Worm (Caenorhabditis elegans): ENCODE measurements around the gene Y57A10A.4.

Gene Y57A10A.4

ce11 chrII:12151640-12152039 is at the start of gene Y57A10A.4:
TSS of gene Y57A10A.4 (plus strand) at chrII:12151940.
- 0 out of 2 replicates have a peak, but pooled peaks have one; percentile 29 for TF ChIP-seq madf-6 (GFP tag; IDR thresholded peaks at IDR 0.05)
- TF ChIP-seq Y79H2A.3 (GFP tag; conservative IDR thresholded peaks at IDR 0.05), result peak; percentile 65; the same call in 1 of the 2 replicates

- TF ChIP-seq ztf-28 (GFP tag; IDR thresholded peaks at IDR 0.05) (no peak), K12H6.12 (tag; optimal IDR thresholded peaks at IDR 0.05) (peak; percentile 87), ZK185.1 (tag; optimal IDR thresholded peaks at IDR 0.05; ENCODE audit: poor library complexity, severe bottlenecking) (peak; percentile 67), snpc-3.4 (tag; optimal IDR thresholded peaks at IDR 0.05) (no peak), F52B5.7 (tag; optimal IDR thresholded peaks at IDR 0.05) (no peak), mes-4 (tag; optimal IDR thresholded peaks at IDR 0.05) (no peak), pbrm-1 (GFP tag; IDR thresholded peaks at IDR 0.05) (peak; percentile 94), nhr-120 (GFP tag; IDR thresholded peaks at IDR 0.05) (no peak), hmg-20 (GFP tag; IDR thresholded peaks at IDR 0.05) (no peak), F55B11.4 (tag; optimal IDR thresholded peaks at IDR 0.05; ENCODE audit: borderline replicate concordance, insufficient read depth) (no peak), T26A5.8 (tag; optimal IDR thresholded peaks at IDR 0.05) (no peak), hlh-26 (GFP tag; conservative IDR thresholded peaks at IDR 0.05) (no peak), ccch-3 (GFP tag; optimal IDR thresholded peaks at IDR 0.05) (no peak), tlf-1 (GFP tag; optimal IDR thresholded peaks at IDR 0.05) (peak; percentile 78), pha-4 (tag; optimal IDR thresholded peaks at IDR 0.05) (peak; percentile 60), F23B12.7 (tag; optimal IDR thresholded peaks at IDR 0.05; ENCODE audit: insufficient read depth) (no peak), madf-6 (GFP tag; IDR thresholded peaks at IDR 0.05) (peak; percentile 34; the same call in 1 of the 2 replicates), Y53G8AR.9 (GFP tag; conservative IDR thresholded peaks at IDR 0.05) (peak; percentile 76), ceh-91 (GFP tag; IDR thresholded peaks at IDR 0.05) (no peak), snpc-1.1 (tag; optimal IDR thresholded peaks at IDR 0.05; ENCODE audit: insufficient read depth) (no peak), mcd-1 (GFP tag; IDR thresholded peaks at IDR 0.05) (peak; percentile 89), nfya-2 (GFP tag; IDR thresholded peaks at IDR 0.05) (no peak), snpc-4 (GFP tag; optimal IDR thresholded peaks at IDR 0.05) (no peak), snpc-4 (tag; optimal IDR thresholded peaks at IDR 0.05) (peak in 3 of 4 experiments; percentile 49 to 73 (median 70)), lag-1 (GFP tag; IDR thresholded peaks at IDR 0.05) (no peak), T07F8.4 (tag; optimal IDR thresholded peaks at IDR 0.05) (peak; percentile 8), atf-7 (tag; optimal IDR thresholded peaks at IDR 0.05) (peak; percentile 88), rcor-1 (GFP tag; IDR thresholded peaks at IDR 0.05) (peak; percentile 69), ceh-27 (GFP tag; optimal IDR thresholded peaks at IDR 0.05) (peak; percentile 90), bed-2 (GFP tag; IDR thresholded peaks at IDR 0.05) (no peak), ets-4 (GFP tag; optimal IDR thresholded peaks at IDR 0.05) (no peak), K11D2.4 (GFP tag; IDR thresholded peaks at IDR 0.05) (peak; percentile 93), D2030.7 (GFP tag; IDR thresholded peaks at IDR 0.05) (no peak), zfh-2 (GFP tag; conservative IDR thresholded peaks at IDR 0.05) (no peak), let-526 (GFP tag; IDR thresholded peaks at IDR 0.05) (peak; percentile 77), F49E8.2 (tag; optimal IDR thresholded peaks at IDR 0.05; ENCODE audit: insufficient read depth) (no peak), lin-35 (GFP tag; optimal IDR thresholded peaks at IDR 0.05) (peak in 1 of 3 experiments; percentile 82), Y53F4B.3 (GFP tag; IDR thresholded peaks at IDR 0.05) (no peak), bed-1 (GFP tag; IDR thresholded peaks at IDR 0.05) (no peak), him-1 (tag; optimal IDR thresholded peaks at IDR 0.05) (no peak), efl-1 (GFP tag; optimal IDR thresholded peaks at IDR 0.05) (peak; percentile 20), attf-3 (GFP tag; conservative IDR thresholded peaks at IDR 0.05) (no peak), B0019.2 (GFP tag; conservative IDR thresholded peaks at IDR 0.05) (no peak), gei-17 (GFP tag; optimal IDR thresholded peaks at IDR 0.05) (peak; percentile 57), Y95B8A.8 (GFP tag; IDR thresholded peaks at IDR 0.05) (0 out of 2 replicates have a peak, but pooled peaks have one; percentile 15)
These were observed 49.4 kb upstream of the Y57A10A.4 start for ce11 chrII:12102365-12102764.
